Worm (Caenorhabditis elegans) whole organism, mixed stage, embryonic: ENCODE results near the gene srh-269.

ENCODE experiments used
- blmp-1 ChIP-seq: fragments of 150-350 bp; optimal IDR thresholded peaks from 2 replicates; lab custom pipeline; 2014; ENCODE audit warnings: missing biosample characterization, missing genetic modification characterization
- elt-3 ChIP-seq: fragments of 150-350 bp; optimal IDR thresholded peaks from 2 replicates; lab custom pipeline; 2014; ENCODE audit warnings: missing biosample characterization, missing genetic modification characterization
- flh-1 ChIP-seq: fragments of 200-800 bp; sonication (Bioruptor generic); optimal IDR thresholded peaks from 2 replicates; lab custom pipeline; 2018; ENCODE audit warnings: mild to moderate bottlenecking, missing genetic modification characterization, moderate library complexity, missing compliant biosample characterization
- lin-13 ChIP-seq: fragments of 150-350 bp; optimal IDR thresholded peaks from 2 replicates; lab custom pipeline; 2014; ENCODE audit warnings: missing biosample characterization, missing genetic modification characterization
- mep-1 ChIP-seq: fragments of 150-350 bp; optimal IDR thresholded peaks from 2 replicates; lab custom pipeline; 2017; ENCODE audit warnings: missing biosample characterization, missing genetic modification reagents, missing genetic modification characterization, inconsistent platforms
- nhr-76 ChIP-seq: sonication (generic microtip); optimal IDR thresholded peaks from 2 replicates; lab custom pipeline; 2017; ENCODE audit warnings: missing biosample characterization, missing genetic modification characterization
- pha-4 ChIP-seq: fragments of 150-350 bp; optimal IDR thresholded peaks from 2 replicates; lab custom pipeline; 2018; ENCODE audit warnings: missing biosample characterization, missing genetic modification reagents, missing genetic modification characterization
- tbx-8 ChIP-seq: fragments of 200-800 bp; sonication (Bioruptor generic); optimal IDR thresholded peaks from 2 replicates; lab custom pipeline; 2018; ENCODE audit warnings: mild to moderate bottlenecking, missing genetic modification characterization, moderate library complexity, missing compliant biosample characterization
- unc-62 ChIP-seq: fragments of 150-350 bp; optimal IDR thresholded peaks from 2 replicates; lab custom pipeline; 2014; ENCODE audit warnings: missing biosample characterization, missing genetic modification reagents, missing genetic modification characterization
- ztf-11 ChIP-seq: fragments of 150-350 bp; optimal IDR thresholded peaks from 2 replicates; lab custom pipeline; 2014; ENCODE audit warnings: missing biosample characterization, missing genetic modification characterization

DNA sequence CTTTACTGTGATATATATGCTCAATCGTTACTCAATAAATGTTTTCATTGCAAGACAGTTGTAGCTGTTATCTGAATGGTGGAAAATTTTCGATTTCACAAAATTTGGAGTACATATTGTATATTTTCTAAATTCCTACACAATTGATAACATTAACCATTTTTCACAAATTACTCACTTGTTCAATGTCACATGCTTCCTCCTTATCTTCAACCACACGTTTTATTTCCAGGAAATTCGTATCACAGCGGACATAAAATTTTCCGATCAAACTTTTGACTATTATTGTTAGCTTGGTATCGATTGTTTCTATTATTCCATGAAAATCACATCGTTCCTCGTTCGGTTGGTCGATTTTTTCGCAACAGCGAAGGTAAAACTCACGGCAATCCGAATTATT is 16.6 kb upstream of the srh-269 start:
- no peak for TF ChIP-seq elt-3 (tag; lab: Kevin White, UChicago)
- no peak for TF ChIP-seq pha-4 (tag; lab: Kevin White, UChicago)
- no peak for TF ChIP-seq nhr-76 (tag; lab: Kevin White, UChicago)
- no peak for TF ChIP-seq tbx-8
- TF ChIP-seq flh-1 (GFP tag; lab: Kevin White, UChicago): no peak
- no peak for TF ChIP-seq unc-62 (GFP tag; lab: Kevin White, UChicago)
- TF ChIP-seq ztf-11: no peak
- no peak for TF ChIP-seq mep-1 (tag; lab: Kevin White, UChicago)
- TF ChIP-seq blmp-1 (tag; lab: Kevin White, UChicago): no peak
- TF ChIP-seq lin-13 (tag; lab: Kevin White, UChicago): no peak
